Worm (Caenorhabditis elegans) whole organism, late embryonic: ENCODE results near the gene K02F3.2.

Experiments
- C38D4.7 ChIP-seq: fragments of 200-800 bp; sonication (Bioruptor generic); optimal IDR thresholded peaks from 2 replicates; lab custom pipeline; 2018; ENCODE audit warnings: mild to moderate bottlenecking, missing genetic modification characterization, moderate library complexity, missing compliant biosample characterization
- F13H6.1 ChIP-seq: sonication (generic microtip); optimal IDR thresholded peaks from 2 replicates; lab custom pipeline; 2016; ENCODE audit warnings: missing genetic modification characterization, missing compliant biosample characterization
- T23F11.4 ChIP-seq: fragments of 200-800 bp; sonication (Bioruptor generic); optimal IDR thresholded peaks from 2 replicates; lab custom pipeline; 2018; ENCODE audit warnings: mild to moderate bottlenecking, missing genetic modification characterization, missing compliant biosample characterization
- ceh-31 ChIP-seq: sonication (generic microtip); optimal IDR thresholded peaks from 2 replicates; lab custom pipeline; 2016; ENCODE audit warnings: missing genetic modification characterization, missing compliant biosample characterization
- ceh-6 ChIP-seq: fragments of 200-800 bp; sonication (Bioruptor generic); optimal IDR thresholded peaks from 2 replicates; lab custom pipeline; 2018; ENCODE audit warnings: mild to moderate bottlenecking, missing genetic modification characterization, missing compliant biosample characterization
- ceh-9 ChIP-seq: sonication (generic microtip); optimal IDR thresholded peaks from 2 replicates; lab custom pipeline; 2016; ENCODE audit warnings: mild to moderate bottlenecking, missing genetic modification characterization, inconsistent platforms, missing compliant biosample characterization
- dmd-4 ChIP-seq: sonication (generic microtip); optimal IDR thresholded peaks from 2 replicates; lab custom pipeline; 2016; ENCODE audit warnings: borderline replicate concordance, missing genetic modification characterization, missing compliant biosample characterization
- dve-1 ChIP-seq: sonication (generic microtip); optimal IDR thresholded peaks from 2 replicates; lab custom pipeline; 2017; ENCODE audit warnings: antibody characterized with exemption, mild to moderate bottlenecking, missing genetic modification characterization, missing compliant biosample characterization
- fax-1 ChIP-seq: sonication (generic microtip); optimal IDR thresholded peaks from 2 replicates; lab custom pipeline; 2016; ENCODE audit warnings: missing genotype, missing genetic modification characterization, missing compliant biosample characterization
- fkh-10 ChIP-seq: fragments of 150-350 bp; optimal IDR thresholded peaks from 2 replicates; lab custom pipeline; 2014; ENCODE audit warnings: missing biosample characterization, missing genetic modification reagents, missing genetic modification characterization
- fkh-6 ChIP-seq: sonication (generic microtip); optimal IDR thresholded peaks from 2 replicates; lab custom pipeline; 2016; ENCODE audit warnings: missing genetic modification characterization, missing compliant biosample characterization
- gmeb-2 ChIP-seq: sonication (generic microtip); optimal IDR thresholded peaks from 2 replicates; lab custom pipeline; 2016; ENCODE audit warnings: missing genetic modification characterization, inconsistent platforms, missing compliant biosample characterization
- hlh-6 ChIP-seq: sonication (generic microtip); optimal IDR thresholded peaks from 2 replicates; lab custom pipeline; 2016; ENCODE audit warnings: missing genotype, missing genetic modification characterization, missing compliant biosample characterization
- hlh-8 ChIP-seq: sonication (generic microtip); optimal IDR thresholded peaks from 2 replicates; lab custom pipeline; 2016; ENCODE audit warnings: missing genotype, missing genetic modification characterization, missing compliant biosample characterization
- lim-6 ChIP-seq: sonication (generic microtip); optimal IDR thresholded peaks from 2 replicates; lab custom pipeline; 2016; ENCODE audit warnings: missing genetic modification characterization, missing compliant biosample characterization
- lin-11 ChIP-seq: fragments of 200-800 bp; sonication (Bioruptor generic); optimal IDR thresholded peaks from 2 replicates; lab custom pipeline; 2018; ENCODE audit warnings: mild to moderate bottlenecking, missing genetic modification characterization, missing compliant biosample characterization
- nfya-1 ChIP-seq: sonication (generic microtip); optimal IDR thresholded peaks from 2 replicates; lab custom pipeline; 2017; ENCODE audit warnings: missing genetic modification characterization, mild to moderate bottlenecking, missing compliant biosample characterization, antibody characterized with exemption, moderate library complexity
- nhr-11 ChIP-seq: fragments of 150-350 bp; optimal IDR thresholded peaks from 2 replicates; lab custom pipeline; 2014; ENCODE audit warnings: missing biosample characterization, missing genetic modification characterization
- nhr-232 ChIP-seq: sonication (generic microtip); optimal IDR thresholded peaks from 2 replicates; lab custom pipeline; 2016; ENCODE audit warnings: missing genetic modification characterization, missing compliant biosample characterization
- odd-2 ChIP-seq: sonication (generic microtip); optimal IDR thresholded peaks from 2 replicates; lab custom pipeline; 2017; ENCODE audit warnings: antibody characterized with exemption, mild to moderate bottlenecking, missing genetic modification characterization, missing compliant biosample characterization
- pag-3 ChIP-seq: sonication (generic microtip); optimal IDR thresholded peaks from 2 replicates; lab custom pipeline; 2016; ENCODE audit warnings: missing compliant biosample characterization, missing genetic modification characterization, borderline replicate concordance
- pat-9 ChIP-seq: fragments of 200-800 bp; sonication (Bioruptor generic); optimal IDR thresholded peaks from 2 replicates; lab custom pipeline; 2018; ENCODE audit warnings: mild to moderate bottlenecking, missing genetic modification characterization, moderate library complexity, missing compliant biosample characterization
- pax-1 ChIP-seq: fragments of 150-350 bp; optimal IDR thresholded peaks from 2 replicates; lab custom pipeline; 2014; ENCODE audit warnings: missing biosample characterization, missing genetic modification characterization
- pha-2 ChIP-seq: sonication (generic microtip); optimal IDR thresholded peaks from 2 replicates; lab custom pipeline; 2017; ENCODE audit warnings: mild to moderate bottlenecking, missing genetic modification characterization, missing compliant biosample characterization
- pqm-1 ChIP-seq: sonication (generic microtip); optimal IDR thresholded peaks from 2 replicates; lab custom pipeline; 2016; ENCODE audit warnings: missing genetic modification characterization, missing compliant biosample characterization
- sox-2 ChIP-seq: fragments of 200-800 bp; sonication (Bioruptor generic); IDR thresholded peaks from 2 replicates; pipeline ENCODE4 v1.3.6; 2022; ENCODE audit warnings: missing genetic modification reagents, missing genetic modification characterization, missing compliant biosample characterization
- sox-4 ChIP-seq: sonication (generic microtip); optimal IDR thresholded peaks from 2 replicates; lab custom pipeline; 2017; ENCODE audit warnings: mild to moderate bottlenecking, missing genetic modification characterization, inconsistent platforms, missing compliant biosample characterization
- syd-9 ChIP-seq: sonication (generic microtip); optimal IDR thresholded peaks from 2 replicates; lab custom pipeline; 2016; ENCODE audit warnings: mild to moderate bottlenecking, missing genetic modification characterization, moderate library complexity, missing compliant biosample characterization
- tbx-2 ChIP-seq: sonication (generic microtip); optimal IDR thresholded peaks from 2 replicates; lab custom pipeline; 2016; ENCODE audit warnings: missing genetic modification characterization, missing compliant biosample characterization
- ttx-3 ChIP-seq: sonication (generic microtip); optimal IDR thresholded peaks from 2 replicates; lab custom pipeline; 2016; ENCODE audit warnings: missing genetic modification reagents, missing genetic modification characterization, missing compliant biosample characterization
- unc-3 ChIP-seq, 2 experiments: fragments of 200-800 bp in 1 of 2; sonication (Bioruptor generic) in 1 of 2; sonication (generic microtip) in 1 of 2; conservative IDR thresholded peaks in 1 of 2; optimal IDR thresholded peaks in 1 of 2; 2 replicates each; pipeline versions ENCODE4 v1.3.6 to Lab custom; 2016 to 2022; ENCODE audit warnings: missing compliant biosample characterization in 2 of 2, missing genetic modification characterization in 2 of 2, missing genetic modification reagents in 1 of 2
- unc-42 ChIP-seq: sonication (generic microtip); optimal IDR thresholded peaks from 2 replicates; lab custom pipeline; 2016; ENCODE audit warnings: missing genotype, missing genetic modification characterization, missing compliant biosample characterization
- unc-55 ChIP-seq: sonication (generic microtip); optimal IDR thresholded peaks from 2 replicates; lab custom pipeline; 2017; ENCODE audit warnings: missing biosample characterization, missing genetic modification reagents, missing genetic modification characterization
- unc-86 ChIP-seq: sonication (generic microtip); optimal IDR thresholded peaks from 2 replicates; lab custom pipeline; 2016; ENCODE audit warnings: missing genetic modification characterization, missing compliant biosample characterization
- zip-5 ChIP-seq: sonication (generic microtip); optimal IDR thresholded peaks from 2 replicates; lab custom pipeline; 2016; ENCODE audit warnings: missing genetic modification characterization, missing compliant biosample characterization
- ztf-16 ChIP-seq: sonication (generic microtip); optimal IDR thresholded peaks from 2 replicates; lab custom pipeline; 2017; ENCODE audit warnings: missing genetic modification characterization, missing compliant biosample characterization

Gene K02F3.2

DNA sequence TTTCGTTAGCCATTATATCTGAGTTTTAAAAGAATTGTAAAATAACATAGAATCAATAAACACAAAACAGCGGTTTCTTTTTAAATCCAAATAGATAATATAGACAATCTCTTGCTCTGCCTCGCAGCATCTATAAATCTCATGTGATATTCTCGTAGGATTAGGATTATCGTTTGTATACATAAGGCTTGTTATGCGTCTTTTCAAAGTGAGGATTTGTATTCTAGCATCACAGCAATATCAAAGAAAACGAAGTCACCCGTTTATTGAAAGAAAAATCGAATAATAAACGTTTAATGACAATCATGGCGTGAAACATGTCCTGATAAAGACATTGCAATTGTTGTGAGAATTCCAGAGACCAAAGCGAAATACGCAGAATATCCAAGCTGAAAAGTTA, 26.7 kb downstream of the K02F3.2 start, which contains the start of the genes T24C4.3 and clc-20:
TSS of gene T24C4.3 (minus strand) at position 101 of the 400 bp plus-strand sequence.
TSS of gene clc-20 (plus strand) at position 211 of the 400 bp plus-strand sequence.
- TF ChIP-seq pqm-1 (tag; lab: Kevin White, UChicago) (no peak), tbx-2 (tag; lab: Kevin White, UChicago) (no peak), nfya-1 (tag; lab: Kevin White, UChicago) (no peak), sox-4 (tag; lab: Kevin White, UChicago) (no peak), syd-9 (tag; lab: Kevin White, UChicago) (no peak), lim-6 (tag; lab: Kevin White, UChicago) (no peak), ceh-9 (no peak), C38D4.7 (GFP tag; lab: Kevin White, UChicago) (no peak), F13H6.1 (no peak), unc-55 (GFP tag; lab: Kevin White, UChicago) (no peak), unc-3 (GFP tag; conservative IDR thresholded peaks at IDR 0.05; lab: Robert Waterston, UW) (no peak), unc-3 (tag; optimal IDR thresholded peaks at IDR 0.05; lab: Kevin White, UChicago) (no peak), lin-11 (tag; lab: Kevin White, UChicago) (no peak), fkh-6 (tag; lab: Kevin White, UChicago) (no peak), fax-1 (no peak), zip-5 (no peak), ceh-6 (no peak)

DNA sequence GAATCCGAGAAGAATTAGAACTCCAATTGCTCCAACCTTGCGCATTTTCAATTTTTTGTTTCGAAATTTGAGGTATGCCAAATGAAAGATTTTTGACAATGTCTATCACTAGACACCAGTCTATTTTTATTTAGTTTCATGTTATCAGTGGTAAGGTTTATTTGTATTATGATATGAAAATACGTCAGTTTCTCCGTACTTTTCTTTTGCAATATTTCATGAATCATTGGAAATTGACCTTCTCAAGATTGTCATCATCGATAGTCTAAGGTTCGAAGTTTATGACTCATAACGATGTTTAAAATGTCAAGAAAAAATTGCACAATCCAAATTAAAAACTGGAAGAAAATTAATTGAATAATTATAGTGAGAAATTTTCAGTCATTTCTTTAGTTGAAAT, 27.8 kb downstream of the K02F3.2 start, which contains the start of gene clc-19:
TSS of gene clc-19 (minus strand) at position 135 of the 400 bp plus-strand sequence.
- TF ChIP-seq dmd-4 (tag; lab: Kevin White, UChicago) (no peak), odd-2 (tag; lab: Kevin White, UChicago) (no peak), unc-86 (tag; lab: Kevin White, UChicago) (no peak), ztf-16 (no peak), pqm-1 (tag; lab: Kevin White, UChicago) (no peak), ceh-31 (tag; lab: Kevin White, UChicago) (no peak), C38D4.7 (GFP tag; lab: Kevin White, UChicago) (no peak), pat-9 (tag; lab: Kevin White, UChicago) (no peak), nhr-232 (tag; lab: Kevin White, UChicago) (no peak), pax-1 (tag; lab: Kevin White, UChicago) (no peak), sox-2 (GFP tag; lab: Robert Waterston, UW) (no peak), gmeb-2 (tag; lab: Kevin White, UChicago) (no peak), unc-42 (tag; lab: Kevin White, UChicago) (no peak)

ce11 chrIII:879634-880033, 34.0 kb downstream of the K02F3.2 start, which contains the start of the genes T24C4.5 and ucr-2.3:
T24C4.5 (minus strand) TSS chrIII:879734.
ucr-2.3 (plus strand) TSS chrIII:879860.
- TF ChIP-seq lin-11 (tag; lab: Kevin White, UChicago) (no peak), ttx-3 (tag; lab: Kevin White, UChicago) (no peak), fkh-10 (GFP tag; lab: Kevin White, UChicago) (no peak), T23F11.4 (GFP tag; lab: Kevin White, UChicago) (no peak)

ce11 chrIII:880840-881239, 35.2 kb downstream of the K02F3.2 start:
- TF ChIP-seq hlh-8 (tag; lab: Kevin White, UChicago) (no peak), dve-1 (tag; lab: Kevin White, UChicago) (no peak), hlh-6 (no peak), nhr-11 (tag; lab: Kevin White, UChicago) (no peak), pag-3 (tag; lab: Kevin White, UChicago) (no peak), pha-2 (no peak), ceh-31 (tag; lab: Kevin White, UChicago) (no peak), odd-2 (tag; lab: Kevin White, UChicago) (no peak)
